Worm (Caenorhabditis elegans) whole organism, L4/young adult: Measurements from ENCODE around the gene T23B5.3.

ENCODE experiments used
- W03F9.2 ChIP-seq: fragments of 150-350 bp; optimal IDR thresholded peaks from 2 replicates; lab custom pipeline; 2014; ENCODE audit warnings: missing biosample characterization, missing genetic modification characterization
- dao-5 ChIP-seq: sonication (generic microtip); optimal IDR thresholded peaks from 2 replicates; lab custom pipeline; 2016; ENCODE audit warnings: missing genotype, missing genetic modification characterization, moderate library complexity, missing compliant biosample characterization
- him-1 ChIP-seq: sonication (generic microtip); optimal IDR thresholded peaks from 2 replicates; lab custom pipeline; 2016; ENCODE audit warnings: missing genotype, missing genetic modification reagents, missing genetic modification characterization, missing compliant biosample characterization

- peak; percentile 91 for TF ChIP-seq W03F9.2
- TF ChIP-seq him-1 (tag; lab: Kevin White, UChicago) = no peak
- no peak for TF ChIP-seq dao-5
These were observed 36.2 kb downstream of the T23B5.3 start, which contains the start of the genes T23F6.3 and rbd-1 for ce11 chrIV:12724641-12725040.
